Fruit fly (Drosophila melanogaster) whole organism, pupa: ENCODE results near the gene pzg.

Experiments used
- CG12605 ChIP-seq: fragments of 200-800 bp; sonication (Bioruptor generic); IDR thresholded peaks from 2 replicates; pipeline ENCODE4 v1.3.6; 2022; ENCODE audit warnings: missing biosample characterization, missing genetic modification characterization
- CG15710 ChIP-seq: fragments of 200-800 bp; sonication (Bioruptor generic); optimal IDR thresholded peaks from 2 replicates; lab custom pipeline; 2018; ENCODE audit warnings: missing biosample characterization, mild to moderate bottlenecking, missing genetic modification characterization, moderate library complexity
- CG17806 ChIP-seq: fragments of 200-800 bp; sonication (Bioruptor generic); optimal IDR thresholded peaks from 2 replicates; lab custom pipeline; 2018; ENCODE audit warnings: missing biosample characterization, mild to moderate bottlenecking, missing genetic modification characterization, moderate library complexity
- CG32121 ChIP-seq: fragments of 200-800 bp; sonication (Bioruptor generic); IDR thresholded peaks from 2 replicates; pipeline ENCODE4 v1.3.6; 2022; ENCODE audit warnings: missing biosample characterization, missing genetic modification characterization
- CG34367 ChIP-seq: fragments of 200-800 bp; sonication (Bioruptor generic); optimal IDR thresholded peaks from 2 replicates; lab custom pipeline; 2018; ENCODE audit warnings: missing biosample characterization, mild to moderate bottlenecking, missing genetic modification characterization
- CG4496 ChIP-seq: fragments of 200-800 bp; sonication (Bioruptor generic); IDR thresholded peaks from 3 replicates; pipeline ENCODE4 v1.3.6; 2022; ENCODE audit warnings: missing biosample characterization, missing genetic modification characterization
- CG8159 ChIP-seq: fragments of 200-800 bp; sonication (Bioruptor generic); optimal IDR thresholded peaks from 3 replicates; lab custom pipeline; 2018; ENCODE audit warnings: missing biosample characterization, mild to moderate bottlenecking, missing genetic modification characterization, moderate library complexity
- CG9948 ChIP-seq: fragments of 200-800 bp; sonication (Bioruptor generic); optimal IDR thresholded peaks from 2 replicates; lab custom pipeline; 2018; ENCODE audit warnings: missing biosample characterization, mild to moderate bottlenecking, missing genetic modification characterization, moderate library complexity
- D1 ChIP-seq: fragments of 200-800 bp; sonication (Bioruptor generic); optimal IDR thresholded peaks from 2 replicates; lab custom pipeline; 2018; ENCODE audit warnings: missing biosample characterization, mild to moderate bottlenecking, missing genetic modification characterization, moderate library complexity
- EcR ChIP-seq: fragments of 200-800 bp; sonication (Bioruptor generic); optimal IDR thresholded peaks from 3 replicates; lab custom pipeline; 2019; ENCODE audit warnings: missing biosample characterization, missing genetic modification characterization, mild to moderate bottlenecking, moderate library complexity, missing genetic modification reagents
- Pif1A ChIP-seq: fragments of 200-800 bp; sonication (Bioruptor generic); optimal IDR thresholded peaks from 3 replicates; lab custom pipeline; 2016; ENCODE audit warnings: missing biosample characterization, missing genetic modification characterization
- Pif1B ChIP-seq: fragments of 200-800 bp; sonication (Bioruptor generic); optimal IDR thresholded peaks from 3 replicates; lab custom pipeline; 2016; ENCODE audit warnings: missing biosample characterization, missing genetic modification characterization
- Snoo ChIP-seq: fragments of 200-800 bp; sonication (Bioruptor generic); optimal IDR thresholded peaks from 3 replicates; lab custom pipeline; 2017; ENCODE audit warnings: missing biosample characterization, mild to moderate bottlenecking, missing genetic modification characterization, inconsistent platforms
- rn ChIP-seq: fragments of 200-800 bp; sonication (Bioruptor generic); IDR thresholded peaks from 2 replicates; pipeline ENCODE4 v1.3.6; 2022; ENCODE audit warnings: missing biosample characterization, missing genetic modification characterization

dm6 chr3L:21298375-21298774 lies 12.5 kb downstream of the pzg start, which contains the start of gene CG43702:
- TF ChIP-seq CG17806 (tag; lab: Kevin White, UChicago): no peak
- TF ChIP-seq CG12605 (GFP tag; lab: Robert Waterston, UW): no peak
- TF ChIP-seq Pif1A (GFP tag; lab: Kevin White, UChicago): no peak
- no peak for TF ChIP-seq CG4496 (GFP tag; lab: Robert Waterston, UW)
- no peak for TF ChIP-seq EcR
- TF ChIP-seq Pif1B (GFP tag; lab: Kevin White, UChicago): no peak
- TF ChIP-seq D1 (tag; lab: Kevin White, UChicago): no peak
- no peak for TF ChIP-seq Snoo
- no peak for TF ChIP-seq CG32121 (GFP tag; lab: Robert Waterston, UW)
- TF ChIP-seq CG8159 (tag; lab: Kevin White, UChicago): no peak
- TF ChIP-seq CG34367 (tag; lab: Kevin White, UChicago): no peak
- no peak for TF ChIP-seq CG9948 (tag; lab: Kevin White, UChicago)
- TF ChIP-seq CG15710 (tag; lab: Kevin White, UChicago): no peak
- TF ChIP-seq rn: no peak
